Worm (Caenorhabditis elegans) whole organism, L4/young adult: Measurements from ENCODE around the gene dhhc-13.

Source experiments
- W03F9.2 ChIP-seq: fragments of 150-350 bp; optimal IDR thresholded peaks from 2 replicates; lab custom pipeline; 2014; ENCODE audit warnings: missing biosample characterization, missing genetic modification characterization
- dao-5 ChIP-seq: sonication (generic microtip); optimal IDR thresholded peaks from 2 replicates; lab custom pipeline; 2016; ENCODE audit warnings: missing genotype, missing genetic modification characterization, moderate library complexity, missing compliant biosample characterization
- him-1 ChIP-seq: sonication (generic microtip); optimal IDR thresholded peaks from 2 replicates; lab custom pipeline; 2016; ENCODE audit warnings: missing genotype, missing genetic modification reagents, missing genetic modification characterization, missing compliant biosample characterization

The dhhc-13 gene

DNA sequence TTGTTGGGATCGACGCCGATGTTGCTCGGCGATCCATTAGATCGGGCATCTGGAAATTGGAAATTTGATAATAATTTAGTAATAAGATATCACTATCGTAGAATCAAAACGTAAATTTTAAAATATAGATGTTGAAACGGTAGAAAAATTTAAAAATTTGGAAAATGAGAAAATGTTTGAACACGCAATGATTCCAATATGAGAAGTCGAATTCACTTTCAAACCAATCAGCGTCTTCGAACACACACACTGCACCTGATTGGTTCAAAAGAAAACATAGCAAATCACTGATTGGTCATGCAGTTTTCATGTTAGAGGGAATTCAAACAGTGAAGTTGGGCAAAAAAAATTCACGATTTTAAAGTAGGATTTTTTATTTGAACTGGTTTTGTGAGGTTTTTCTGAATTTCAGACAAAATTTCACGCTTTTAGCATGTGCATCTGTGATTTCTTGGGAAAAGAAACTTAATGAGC is 13.8 kb upstream of the dhhc-13 start, which contains the start of gene H04M03.12:
TSS of gene H04M03.12 (minus strand) at position 51 of the 474 bp plus-strand sequence.
- TF ChIP-seq him-1 = no peak
- no peak for TF ChIP-seq dao-5 (tag; lab: Kevin White, UChicago)
- no peak for TF ChIP-seq W03F9.2

DNA sequence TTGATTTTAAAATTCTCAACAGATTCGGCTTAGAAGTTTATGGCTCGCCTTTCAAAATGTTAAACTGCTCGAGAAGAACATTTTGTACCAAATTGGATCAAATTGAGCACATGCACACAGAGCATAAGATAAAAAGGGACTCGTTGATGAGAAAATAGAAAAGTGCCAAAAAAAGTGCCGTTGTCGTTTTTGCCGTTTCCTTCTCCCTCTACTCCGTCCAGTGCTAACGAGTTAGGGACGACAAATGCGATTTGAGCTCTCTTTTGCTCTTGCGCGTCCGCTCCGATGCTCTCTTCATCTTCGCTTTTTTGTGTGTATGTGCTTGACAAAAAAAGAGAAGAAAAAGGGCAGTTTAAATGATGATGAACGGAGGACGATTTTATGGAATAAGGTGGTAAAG is 2.0 kb upstream of the dhhc-13 start:
- TF ChIP-seq him-1 = no peak
- TF ChIP-seq W03F9.2 = no peak
- TF ChIP-seq dao-5 (tag; lab: Kevin White, UChicago) = no peak

DNA sequence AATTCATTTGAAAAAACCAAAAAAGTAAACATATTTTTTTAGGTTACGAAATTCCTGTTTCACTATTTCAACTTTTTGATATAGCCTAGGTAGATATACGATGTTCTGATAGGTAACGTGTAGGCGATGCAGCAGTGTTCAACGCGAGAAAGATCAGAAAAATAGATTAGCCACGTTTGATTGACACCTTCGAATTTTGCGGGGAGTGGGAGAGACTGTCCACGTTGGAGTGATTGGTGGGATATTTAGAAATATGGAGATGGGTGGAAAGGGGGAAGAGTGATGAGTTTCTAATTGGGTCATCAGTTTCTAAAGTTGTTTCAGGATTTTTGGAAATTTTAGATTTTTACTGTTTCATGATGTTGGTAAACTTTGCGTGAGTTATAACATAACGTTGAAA is 6.0 kb downstream of the dhhc-13 start:
- TF ChIP-seq him-1 (no peak), W03F9.2 (no peak)

DNA sequence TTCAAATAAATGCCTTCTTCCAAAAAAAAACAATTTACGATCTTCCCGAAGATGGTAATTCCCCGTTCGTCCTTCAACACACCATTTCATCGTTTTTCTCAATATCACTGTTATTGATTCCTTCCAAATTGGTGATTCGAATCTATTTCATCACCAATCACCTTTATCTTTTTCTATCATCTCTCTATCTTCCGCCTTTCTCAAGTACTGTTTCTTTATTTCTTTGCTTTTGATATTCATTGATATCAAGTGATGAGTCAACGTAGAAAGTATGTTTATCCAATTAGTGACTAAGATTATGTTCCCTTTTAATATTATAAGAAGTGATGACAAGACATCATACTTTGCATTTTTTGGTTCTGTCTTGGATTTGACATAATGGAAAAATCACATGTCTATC is 7.1 kb downstream of the dhhc-13 start:
- TF ChIP-seq dao-5 (tag; lab: Kevin White, UChicago) (no peak), him-1 (no peak), W03F9.2 (no peak)

DNA sequence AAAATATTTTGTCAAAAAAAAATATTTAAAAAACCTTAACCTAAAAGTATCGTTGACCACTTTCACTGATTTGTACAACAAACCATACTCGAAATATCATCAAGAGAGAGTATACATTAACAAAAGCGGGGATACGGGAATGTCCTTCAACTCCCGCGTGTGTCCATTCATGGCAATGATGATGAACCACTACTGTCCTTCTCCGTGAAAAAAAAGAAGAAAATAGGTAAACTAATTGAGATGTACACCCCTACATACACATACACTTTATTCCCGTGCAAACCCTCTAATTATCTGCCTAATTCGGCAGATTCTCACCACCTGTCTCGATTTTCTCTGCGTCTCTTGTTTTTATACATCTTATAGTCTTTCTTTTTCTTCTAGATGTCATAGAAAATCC is 9.5 kb downstream of the dhhc-13 start:
- TF ChIP-seq him-1 = no peak
- TF ChIP-seq W03F9.2 = no peak
- TF ChIP-seq dao-5 (tag; lab: Kevin White, UChicago) = no peak

DNA sequence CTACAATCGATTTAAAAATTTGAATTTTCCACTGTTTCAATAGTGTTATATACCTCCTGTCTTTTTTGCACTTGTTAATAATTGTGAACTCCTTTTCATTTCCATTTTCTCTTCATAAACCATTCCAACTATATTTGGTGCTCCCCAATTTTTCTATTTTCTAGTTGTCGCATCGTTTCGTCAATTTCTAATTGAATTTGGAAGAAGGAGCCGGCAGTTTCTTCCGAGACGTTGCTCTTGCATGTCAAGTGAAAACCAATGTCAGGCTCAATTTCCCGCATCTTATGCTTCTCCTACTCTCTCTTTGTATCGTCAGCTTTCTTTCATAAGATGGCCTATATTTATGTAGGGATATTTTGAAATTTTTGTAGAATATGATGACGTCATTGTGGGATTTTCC is 10.7 kb downstream of the dhhc-13 start:
- TF ChIP-seq him-1 = no peak
- no peak for TF ChIP-seq W03F9.2
- TF ChIP-seq dao-5 (tag; lab: Kevin White, UChicago) = no peak

DNA sequence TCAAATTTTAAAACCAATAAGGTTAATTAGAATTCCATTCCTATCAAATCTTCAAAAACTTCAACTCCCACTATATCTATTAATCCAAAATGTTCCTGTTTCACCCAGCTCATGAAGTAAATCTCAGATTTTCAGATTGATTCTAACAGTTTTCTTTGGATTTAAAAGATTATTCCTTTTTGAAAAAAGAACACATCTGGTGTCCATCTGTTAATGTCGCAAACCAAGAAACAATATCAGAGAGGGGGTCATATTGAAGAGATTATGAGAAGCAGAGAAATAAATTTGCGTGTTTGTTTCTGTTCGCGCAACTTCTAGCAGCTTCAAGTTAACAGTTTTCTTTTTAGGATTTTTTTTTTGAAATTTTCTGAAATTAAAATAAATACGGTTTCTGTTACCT is 11.8 kb downstream of the dhhc-13 start:
- TF ChIP-seq him-1 = no peak
- TF ChIP-seq W03F9.2 = no peak
- TF ChIP-seq dao-5 (tag; lab: Kevin White, UChicago) = no peak

DNA sequence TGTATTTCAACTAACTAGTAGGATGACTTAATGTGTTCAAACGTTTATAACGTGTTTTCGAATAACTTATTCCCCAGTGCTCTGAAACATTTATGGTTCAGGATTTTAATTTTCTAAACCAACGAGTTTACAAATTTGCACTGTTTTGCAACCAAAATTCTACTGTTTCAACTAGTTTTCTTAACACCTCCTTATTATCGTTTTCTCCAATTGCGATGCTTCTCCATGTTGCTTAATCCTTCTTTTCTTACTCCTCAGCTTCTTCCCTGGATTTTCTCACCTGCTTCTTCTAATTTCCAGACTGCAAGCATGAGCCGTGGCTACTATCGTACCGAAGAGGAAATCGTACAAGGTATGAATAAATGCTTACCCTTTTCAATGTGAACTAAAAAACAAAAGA is 13.2 kb downstream of the dhhc-13 start, which contains the start of gene lin-33:
TSS of gene lin-33 (plus strand) at position 301 of the 400 bp plus-strand sequence.
- TF ChIP-seq W03F9.2 (no peak), him-1 (no peak), dao-5 (tag; lab: Kevin White, UChicago) (no peak)

DNA sequence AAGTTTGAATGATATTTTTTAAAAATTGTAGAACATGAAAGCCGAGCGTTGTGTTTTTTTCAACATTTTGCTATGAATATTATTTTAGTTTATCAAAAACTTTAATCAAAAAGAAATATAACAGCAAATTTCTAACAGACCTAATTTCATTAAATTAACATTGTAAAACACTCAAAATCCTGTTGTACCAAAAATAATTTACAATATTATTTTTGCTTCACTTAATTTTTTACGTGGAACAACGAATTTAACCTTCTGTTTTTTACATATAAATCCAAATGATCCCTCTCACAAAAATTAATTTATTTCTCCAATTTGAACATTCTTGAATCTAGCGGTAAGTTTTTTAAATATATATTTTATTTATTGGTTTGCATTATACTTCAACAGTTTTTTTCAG is 16.9 kb downstream of the dhhc-13 start, which contains the start of gene H32C10.1:
TSS of gene H32C10.1 (plus strand) at position 301 of the 400 bp plus-strand sequence.
- no peak for TF ChIP-seq W03F9.2
- no peak for TF ChIP-seq dao-5 (tag; lab: Kevin White, UChicago)
- TF ChIP-seq him-1 = no peak

DNA sequence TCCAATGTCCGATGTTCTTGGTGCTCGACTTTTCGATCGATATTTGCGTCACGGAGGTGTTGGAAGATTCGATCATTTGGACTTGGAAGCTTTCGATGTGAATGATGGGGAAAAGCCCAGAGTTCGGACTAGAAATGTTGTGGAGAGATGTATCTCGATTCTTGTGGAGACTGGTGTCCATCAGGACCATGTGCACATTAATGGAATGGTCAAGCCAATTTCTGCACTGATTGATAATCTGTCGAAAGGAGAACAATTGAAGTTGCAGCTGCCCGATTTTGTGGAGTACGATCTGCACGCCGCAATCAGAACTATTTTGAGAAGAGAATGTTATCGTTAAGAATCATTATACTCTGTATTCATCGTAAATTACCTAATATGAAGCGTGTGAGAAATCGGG is 20.0 kb downstream of the dhhc-13 start:
- no peak for TF ChIP-seq him-1
- no peak for TF ChIP-seq W03F9.2
- TF ChIP-seq dao-5 (tag; lab: Kevin White, UChicago) = no peak

DNA sequence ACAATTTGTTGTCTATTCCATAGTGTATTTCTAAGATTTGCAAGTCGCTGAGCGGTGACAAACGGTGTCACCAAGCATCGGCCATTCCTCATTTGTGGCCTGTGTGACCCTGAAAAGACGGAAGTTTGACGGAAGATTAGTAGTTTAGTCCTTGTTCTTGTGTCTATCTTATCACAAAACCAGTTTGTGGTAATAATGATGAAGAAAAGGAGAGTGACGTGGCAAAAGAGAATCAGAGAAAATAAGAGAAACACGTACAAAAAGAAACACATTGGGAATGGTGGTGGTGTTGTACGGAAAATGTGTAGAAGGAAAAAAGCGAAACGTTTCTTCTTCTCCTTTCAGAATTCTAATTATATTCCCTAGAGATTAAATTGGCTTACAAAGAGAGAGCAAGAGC is 22.0 kb downstream of the dhhc-13 start, which contains the start of gene mcu-1:
TSS of gene mcu-1 (minus strand) at position 109 of the 400 bp plus-strand sequence.
- TF ChIP-seq him-1 = no peak
- no peak for TF ChIP-seq W03F9.2
- no peak for TF ChIP-seq dao-5 (tag; lab: Kevin White, UChicago)

DNA sequence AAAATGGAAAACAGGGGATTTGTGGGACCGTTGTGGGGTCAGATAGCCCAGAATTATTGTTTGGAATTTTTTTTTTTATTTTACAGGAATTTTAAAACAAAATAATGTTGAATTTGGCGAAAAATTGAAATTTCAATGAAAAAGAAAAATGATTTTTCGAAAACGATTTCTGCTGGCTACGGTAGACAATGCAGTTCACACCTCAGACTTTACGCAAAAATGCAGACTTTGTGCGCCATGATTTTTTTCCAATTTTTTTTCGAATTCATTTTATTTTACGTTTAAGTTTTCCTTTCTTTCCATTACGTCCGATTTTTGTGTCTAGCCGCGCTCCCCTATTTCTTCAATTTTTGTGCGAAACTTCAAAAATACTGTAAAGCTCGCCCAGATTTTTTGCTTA is 22.8 kb downstream of the dhhc-13 start:
- TF ChIP-seq W03F9.2 (no peak), him-1 (no peak), dao-5 (tag; lab: Kevin White, UChicago) (no peak)

DNA sequence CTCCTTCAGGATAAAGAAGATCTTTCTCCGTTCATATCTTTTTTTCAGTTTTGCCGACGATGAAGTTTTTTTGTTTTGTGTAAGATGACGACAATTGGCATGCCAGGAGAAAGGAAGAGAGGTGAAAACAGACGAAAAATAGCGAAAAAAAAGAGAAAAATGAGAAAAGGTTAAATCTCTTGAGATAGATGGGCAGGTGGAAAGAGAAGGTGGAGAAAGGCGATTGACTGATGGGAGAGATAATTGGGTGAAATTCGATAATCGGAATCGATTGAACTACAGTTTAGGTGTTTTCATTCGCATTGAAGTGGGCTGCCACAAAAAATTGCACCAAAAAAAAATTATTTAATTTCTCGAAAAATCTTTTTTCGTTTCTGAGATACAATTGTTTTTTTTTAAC is 23.5 kb downstream of the dhhc-13 start:
- TF ChIP-seq dao-5 (tag; lab: Kevin White, UChicago) = no peak
- no peak for TF ChIP-seq him-1
- no peak for TF ChIP-seq W03F9.2

DNA sequence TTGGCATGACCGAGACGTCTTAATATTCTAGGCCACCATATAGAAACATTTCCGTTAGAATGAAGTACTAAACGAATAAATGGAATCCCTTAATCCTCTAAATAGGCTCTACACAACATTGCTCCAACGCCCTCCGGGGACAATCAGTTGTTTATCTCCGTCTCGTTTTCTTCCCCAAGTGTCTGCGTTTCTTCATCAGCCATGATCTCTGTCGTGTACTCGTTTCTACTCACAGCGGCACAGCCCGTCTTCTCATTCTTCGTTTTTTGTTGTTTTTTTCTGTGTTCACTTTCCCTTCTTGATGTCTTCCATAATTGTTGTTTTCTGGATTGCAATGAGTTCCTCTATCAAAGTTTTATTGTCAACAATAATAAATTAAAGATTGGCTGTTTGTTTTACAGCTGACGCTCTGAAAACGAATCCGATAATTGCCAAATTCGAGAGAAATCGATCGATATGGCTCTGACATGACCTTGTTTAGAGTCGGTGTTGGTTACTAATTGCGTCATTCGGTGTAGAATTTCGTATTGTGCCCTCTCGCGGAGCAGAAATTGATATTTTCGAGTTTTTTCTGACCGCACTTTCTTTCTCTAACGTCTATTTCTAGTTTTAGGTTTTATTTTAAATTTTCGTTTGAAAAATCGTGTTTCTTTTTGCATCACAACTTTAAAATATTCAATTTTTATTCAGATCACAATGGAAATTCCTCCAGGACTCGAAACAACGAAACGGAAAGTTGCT is 24.3 kb downstream of the dhhc-13 start, which contains the start of gene pfkb-1.2:
TSS of gene pfkb-1.2 (plus strand) at position 691 of the 741 bp plus-strand sequence.
- TF ChIP-seq dao-5 (tag; lab: Kevin White, UChicago) (no peak), W03F9.2 (no peak), him-1 (no peak)

DNA sequence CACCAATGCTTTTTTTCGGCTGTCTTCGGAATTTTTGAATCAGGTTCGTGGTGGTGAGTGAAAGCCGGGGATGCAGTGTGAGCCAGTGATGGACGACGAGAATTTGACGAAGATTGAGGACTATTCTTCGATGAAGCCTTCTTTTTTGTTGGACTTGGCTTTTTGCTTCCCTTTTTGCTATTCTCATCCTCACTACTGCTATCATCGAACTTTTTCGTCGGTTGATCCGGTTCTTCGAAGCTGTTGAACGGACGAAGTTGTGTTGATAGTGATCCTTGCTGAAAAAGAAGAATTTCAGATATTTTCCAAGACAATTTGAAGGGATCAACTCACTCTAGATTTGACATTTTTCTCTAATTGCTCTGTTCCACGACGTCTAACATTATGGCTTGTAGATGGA is 27.0 kb downstream of the dhhc-13 start:
- TF ChIP-seq dao-5 (tag; lab: Kevin White, UChicago) (no peak), him-1 (no peak), W03F9.2 (no peak)

DNA sequence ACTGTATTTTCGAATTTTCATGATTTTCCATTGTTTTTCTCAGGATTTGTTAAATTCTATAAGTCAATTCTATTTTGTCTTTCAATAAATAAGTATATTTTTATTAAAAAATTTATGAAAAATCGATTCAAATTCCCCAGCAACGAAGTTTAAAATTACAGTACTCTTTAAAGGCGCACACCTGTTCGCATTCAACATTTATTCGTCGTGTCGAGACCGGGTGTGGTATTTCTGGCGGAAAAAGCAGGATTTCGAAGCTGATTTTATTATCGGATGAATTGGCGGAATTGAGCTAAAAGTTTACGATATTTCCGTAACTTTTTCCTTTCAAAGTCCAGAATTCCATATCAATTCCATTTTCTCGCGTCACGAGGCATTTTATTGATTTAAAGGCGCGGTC is 28.3 kb downstream of the dhhc-13 start:
- TF ChIP-seq dao-5 (tag; lab: Kevin White, UChicago) (no peak), him-1 (no peak), W03F9.2 (no peak)
